Worm (Caenorhabditis elegans) whole organism, L2 larva: ENCODE results near the gene B0546.5.

Source experiments
- C34F6.9 ChIP-seq: fragments of 150-350 bp; optimal IDR thresholded peaks from 2 replicates; lab custom pipeline; 2014; ENCODE audit warnings: missing biosample characterization, missing genetic modification characterization
- R02D3.7 ChIP-seq: fragments of 150-350 bp; optimal IDR thresholded peaks from 2 replicates; lab custom pipeline; 2014; ENCODE audit warnings: missing biosample characterization, missing genetic modification characterization
- Y55F3AM.14 ChIP-seq: fragments of 200-800 bp; sonication (Bioruptor generic); optimal IDR thresholded peaks from 2 replicates; lab custom pipeline; 2018; ENCODE audit warnings: mild to moderate bottlenecking, missing genetic modification characterization, missing compliant biosample characterization
- ama-1 ChIP-seq: fragments of 150-350 bp; optimal IDR thresholded peaks from 2 replicates; lab custom pipeline; 2018; ENCODE audit warnings: inconsistent platforms
- blmp-1 ChIP-seq: sonication (generic microtip); optimal IDR thresholded peaks from 2 replicates; lab custom pipeline; 2017; ENCODE audit warnings: missing genetic modification characterization, mild to moderate bottlenecking, missing compliant biosample characterization, antibody characterized with exemption, moderate library complexity; ENCODE audit not compliant: insufficient read depth
- ceh-16 ChIP-seq: fragments of 150-350 bp; optimal IDR thresholded peaks from 2 replicates; lab custom pipeline; 2014; ENCODE audit warnings: missing biosample characterization, missing genetic modification characterization
- crh-2 ChIP-seq: sonication (generic microtip); optimal IDR thresholded peaks from 2 replicates; lab custom pipeline; 2017; ENCODE audit warnings: missing biosample characterization, missing genetic modification characterization
- dmd-4 ChIP-seq: sonication (generic microtip); optimal IDR thresholded peaks from 2 replicates; lab custom pipeline; 2017; ENCODE audit warnings: missing biosample characterization, missing genetic modification characterization
- elt-1 ChIP-seq: fragments of 150-350 bp; optimal IDR thresholded peaks from 2 replicates; lab custom pipeline; 2014; ENCODE audit warnings: missing biosample characterization, missing genetic modification characterization
- elt-3 ChIP-seq: sonication (generic microtip); optimal IDR thresholded peaks from 2 replicates; lab custom pipeline; 2017; ENCODE audit warnings: missing biosample characterization, missing genetic modification characterization
- fos-1 ChIP-seq: fragments of 150-350 bp; optimal IDR thresholded peaks from 2 replicates; lab custom pipeline; 2014; ENCODE audit warnings: missing biosample characterization, missing genetic modification characterization
- gmeb-1 ChIP-seq: fragments of 150-350 bp; optimal IDR thresholded peaks from 2 replicates; lab custom pipeline; 2014; ENCODE audit warnings: missing biosample characterization, missing genetic modification characterization
- lsy-2 ChIP-seq, 2 experiments: fragments of 150-350 bp in 1 of 2; sonication (generic microtip) in 1 of 2; optimal IDR thresholded peaks; 2 replicates each; lab custom pipeline; 2014 to 2017; ENCODE audit warnings: missing biosample characterization in 2 of 2, missing genetic modification characterization in 2 of 2
- mdl-1 ChIP-seq, 2 experiments: fragments of 150-350 bp in 1 of 2; sonication (generic microtip) in 1 of 2; optimal IDR thresholded peaks; 2 replicates each; lab custom pipeline; 2017; ENCODE audit warnings: missing biosample characterization in 2 of 2, missing genetic modification characterization in 2 of 2
- nhr-23 ChIP-seq: fragments of 150-350 bp; optimal IDR thresholded peaks from 2 replicates; lab custom pipeline; 2014; ENCODE audit warnings: missing biosample characterization, missing genetic modification reagents, missing genetic modification characterization
- nhr-25 ChIP-seq: fragments of 150-350 bp; sonication (generic microtip); optimal IDR thresholded peaks from 3 replicates; lab custom pipeline; 2014; ENCODE audit warnings: missing biosample characterization, missing genetic modification characterization
- sem-4 ChIP-seq: fragments of 150-350 bp; optimal IDR thresholded peaks from 2 replicates; lab custom pipeline; 2014; ENCODE audit warnings: missing biosample characterization, missing genetic modification reagents, missing genetic modification characterization
- skn-1 ChIP-seq: sonication (generic microtip); optimal IDR thresholded peaks from 2 replicates; lab custom pipeline; 2017; ENCODE audit warnings: missing biosample characterization, missing genetic modification characterization
- sma-3 ChIP-seq: sonication (generic microtip); optimal IDR thresholded peaks from 2 replicates; lab custom pipeline; 2016; ENCODE audit warnings: missing genetic modification reagents, missing genetic modification characterization, missing compliant biosample characterization
- sma-9 ChIP-seq, 2 experiments: fragments of 150-350 bp in 1 of 2; sonication (generic microtip) in 1 of 2; optimal IDR thresholded peaks; 2 replicates each; lab custom pipeline; 2014 to 2016; ENCODE audit warnings: missing genetic modification characterization in 2 of 2, mild to moderate bottlenecking in 1 of 2, missing biosample characterization in 1 of 2, missing compliant biosample characterization in 1 of 2, missing genetic modification reagents in 1 of 2, moderate library complexity in 1 of 2
- unc-39 ChIP-seq: fragments of 150-350 bp; optimal IDR thresholded peaks from 2 replicates; lab custom pipeline; 2014; ENCODE audit warnings: missing biosample characterization, missing genetic modification characterization
- unc-55 ChIP-seq: fragments of 150-350 bp; sonication (generic microtip); optimal IDR thresholded peaks from 3 replicates; lab custom pipeline; 2014; ENCODE audit warnings: missing biosample characterization, missing genetic modification reagents, missing genetic modification characterization
- zag-1 ChIP-seq: fragments of 150-350 bp; optimal IDR thresholded peaks from 2 replicates; lab custom pipeline; 2014; ENCODE audit warnings: missing biosample characterization, missing genetic modification characterization

The B0546.5 gene

ce11 chrIV:3384047-3384446, 5.9 kb downstream of the B0546.5 start, which contains the start of gene B0546.4:
B0546.4 (minus strand) TSS chrIV:3384147.
- no peak for TF ChIP-seq sem-4 (tag; lab: Kevin White, UChicago)
- TF ChIP-seq elt-3 (tag; lab: Kevin White, UChicago), result no peak
- TF ChIP-seq fos-1 (tag; lab: Kevin White, UChicago), result no peak
- TF ChIP-seq mdl-1 (tag; optimal IDR thresholded peaks at IDR 0.05; lab: Kevin White, UChicago), result no peak
- no peak for TF ChIP-seq ama-1

- TF ChIP-seq crh-2 (tag; lab: Kevin White, UChicago) (no peak), nhr-25 (no peak), lsy-2 (tag; optimal IDR thresholded peaks at IDR 0.05; lab: Kevin White, UChicago) (peak in 1 of 2 experiments; percentile 3), C34F6.9 (no peak), mdl-1 (tag; optimal IDR thresholded peaks at IDR 0.05; lab: Kevin White, UChicago) (no peak), unc-55 (GFP tag; lab: Kevin White, UChicago) (peak; percentile 16)
These were observed 6.7 kb downstream of the B0546.5 start for ce11 chrIV:3383203-3383602.

- TF ChIP-seq ama-1, result peak; percentile 71
- TF ChIP-seq nhr-23, result no peak
- peak in 1 of 2 experiments; percentile 19 for TF ChIP-seq lsy-2 (tag; optimal IDR thresholded peaks at IDR 0.05; lab: Kevin White, UChicago)
These were observed 7.5 kb downstream of the B0546.5 start, which contains the start of gene B0546.3 for ce11 chrIV:3382338-3382907. B0546.3 (minus strand) TSS chrIV:3382841.

ce11 chrIV:3378080-3378804, 11.7 kb downstream of the B0546.5 start, which contains the start of gene otub-4:
otub-4 (minus strand) TSS chrIV:3378130.
- no peak for TF ChIP-seq unc-39 (tag; lab: Kevin White, UChicago)
- TF ChIP-seq elt-1 (tag; lab: Kevin White, UChicago), result no peak
- no peak for TF ChIP-seq sma-3 (GFP tag; lab: Kevin White, UChicago)
- TF ChIP-seq unc-55 (GFP tag; lab: Kevin White, UChicago), result peak; percentile 15

ce11 chrIV:3373370-3373769, 16.5 kb downstream of the B0546.5 start:
- peak; percentile 2 for TF ChIP-seq gmeb-1 (tag; lab: Kevin White, UChicago)
- TF ChIP-seq crh-2 (tag; lab: Kevin White, UChicago), result no peak

ce11 chrIV:3368638-3369247, 21.2 kb downstream of the B0546.5 start, which contains the start of gene vha-19:
vha-19 (plus strand) TSS chrIV:3369197.
- TF ChIP-seq dmd-4 (tag; lab: Kevin White, UChicago), result no peak
- peak; percentile 20 for TF ChIP-seq crh-2 (tag; lab: Kevin White, UChicago)
- TF ChIP-seq lsy-2 (tag; optimal IDR thresholded peaks at IDR 0.05; lab: Kevin White, UChicago), result peak in 1 of 2 experiments; percentile 42
- TF ChIP-seq ceh-16 (tag; lab: Kevin White, UChicago), result no peak
- TF ChIP-seq fos-1 (tag; lab: Kevin White, UChicago), result peak; percentile 8
- TF ChIP-seq C34F6.9, result peak; percentile 11
- peak; percentile 34 for TF ChIP-seq unc-55 (GFP tag; lab: Kevin White, UChicago)
- no peak for TF ChIP-seq blmp-1 (tag; lab: Kevin White, UChicago)
- no peak for TF ChIP-seq unc-39 (tag; lab: Kevin White, UChicago)
- no peak for TF ChIP-seq sma-9 (GFP tag; optimal IDR thresholded peaks at IDR 0.05; lab: Kevin White, UChicago)
- no peak for TF ChIP-seq sma-9 (tag; optimal IDR thresholded peaks at IDR 0.05; lab: Kevin White, UChicago)
- no peak for TF ChIP-seq zag-1 (tag; lab: Kevin White, UChicago)

- TF ChIP-seq nhr-25, result no peak
- no peak for TF ChIP-seq elt-1 (tag; lab: Kevin White, UChicago)
- no peak for TF ChIP-seq R02D3.7
- no peak for TF ChIP-seq skn-1 (tag; lab: Kevin White, UChicago)
- no peak for TF ChIP-seq Y55F3AM.14 (GFP tag; lab: Kevin White, UChicago)
These were observed 26.1 kb downstream of the B0546.5 start for ce11 chrIV:3363784-3364183.
